Worm (Caenorhabditis elegans) whole organism, early embryonic: ENCODE data around the gene K02E10.4.

Source experiments
- B0310.2 ChIP-seq: sonication (generic microtip); optimal IDR thresholded peaks from 2 replicates; lab custom pipeline; 2016; ENCODE audit warnings: mild to moderate bottlenecking, missing genetic modification characterization, missing compliant biosample characterization
- F13C5.2 ChIP-seq: sonication (generic microtip); optimal IDR thresholded peaks from 2 replicates; lab custom pipeline; 2017; ENCODE audit warnings: mild to moderate bottlenecking, missing genetic modification characterization, inconsistent platforms, missing compliant biosample characterization
- aly-1 ChIP-seq: sonication (generic microtip); optimal IDR thresholded peaks from 2 replicates; lab custom pipeline; 2016; ENCODE audit warnings: missing genetic modification characterization, missing compliant biosample characterization
- ama-1 ChIP-seq: fragments of 150-350 bp; optimal IDR thresholded peaks from 2 replicates; lab custom pipeline; 2014
- ceh-13 ChIP-seq: fragments of 200-800 bp; sonication (Bioruptor generic); optimal IDR thresholded peaks from 2 replicates; lab custom pipeline; 2018; ENCODE audit warnings: mild to moderate bottlenecking, missing genetic modification characterization, missing compliant biosample characterization
- ceh-36 ChIP-seq: sonication (generic microtip); optimal IDR thresholded peaks from 2 replicates; lab custom pipeline; 2016; ENCODE audit warnings: missing genetic modification characterization, inconsistent platforms, missing compliant biosample characterization
- ets-7 ChIP-seq: sonication (generic microtip); optimal IDR thresholded peaks from 2 replicates; lab custom pipeline; 2016; ENCODE audit warnings: missing genotype, missing genetic modification characterization, missing compliant biosample characterization
- flt-1 ChIP-seq: fragments of 200-800 bp; sonication (Bioruptor generic); IDR thresholded peaks from 2 replicates; pipeline ENCODE4 v1.3.6; 2022; ENCODE audit warnings: missing genetic modification characterization, missing compliant biosample characterization
- hmbx-1 ChIP-seq: sonication (generic microtip); optimal IDR thresholded peaks from 2 replicates; lab custom pipeline; 2016; ENCODE audit warnings: mild to moderate bottlenecking, missing genetic modification characterization, missing compliant biosample characterization
- hmg-4 ChIP-seq: fragments of 200-800 bp; sonication (Bioruptor generic); optimal IDR thresholded peaks from 2 replicates; lab custom pipeline; 2018; ENCODE audit warnings: mild to moderate bottlenecking, missing genetic modification characterization, missing compliant biosample characterization
- hnd-1 ChIP-seq: sonication (generic microtip); optimal IDR thresholded peaks from 2 replicates; lab custom pipeline; 2016; ENCODE audit warnings: missing genetic modification characterization, missing compliant biosample characterization
- pes-1 ChIP-seq: fragments of 200-800 bp; sonication (Bioruptor generic); IDR thresholded peaks from 2 replicates; pipeline ENCODE4 v1.3.6; 2022; ENCODE audit warnings: missing genetic modification reagents, missing genetic modification characterization, missing compliant biosample characterization
- scrt-1 ChIP-seq: fragments of 200-800 bp; sonication (Bioruptor generic); IDR thresholded peaks from 2 replicates; pipeline ENCODE4 v1.3.6; 2022; ENCODE audit warnings: missing genetic modification characterization, missing compliant biosample characterization
- sea-1 ChIP-seq: fragments of 200-800 bp; sonication (Bioruptor generic); conservative IDR thresholded peaks from 2 replicates; pipeline ENCODE4 v1.3.6; 2022; ENCODE audit warnings: missing genetic modification characterization, missing compliant biosample characterization
- tbx-11 ChIP-seq: fragments of 200-800 bp; sonication (Bioruptor generic); IDR thresholded peaks from 2 replicates; pipeline ENCODE4 v1.3.6; 2022; ENCODE audit warnings: missing genetic modification characterization, missing compliant biosample characterization
- tbx-37 ChIP-seq: fragments of 200-800 bp; sonication (Bioruptor generic); conservative IDR thresholded peaks from 2 replicates; pipeline ENCODE4 v1.3.6; 2022; ENCODE audit warnings: missing genetic modification reagents, missing genetic modification characterization, missing compliant biosample characterization
- tra-4 ChIP-seq: sonication (generic microtip); optimal IDR thresholded peaks from 2 replicates; lab custom pipeline; 2017; ENCODE audit warnings: missing genetic modification characterization, missing compliant biosample characterization

K02E10.4 gene

DNA sequence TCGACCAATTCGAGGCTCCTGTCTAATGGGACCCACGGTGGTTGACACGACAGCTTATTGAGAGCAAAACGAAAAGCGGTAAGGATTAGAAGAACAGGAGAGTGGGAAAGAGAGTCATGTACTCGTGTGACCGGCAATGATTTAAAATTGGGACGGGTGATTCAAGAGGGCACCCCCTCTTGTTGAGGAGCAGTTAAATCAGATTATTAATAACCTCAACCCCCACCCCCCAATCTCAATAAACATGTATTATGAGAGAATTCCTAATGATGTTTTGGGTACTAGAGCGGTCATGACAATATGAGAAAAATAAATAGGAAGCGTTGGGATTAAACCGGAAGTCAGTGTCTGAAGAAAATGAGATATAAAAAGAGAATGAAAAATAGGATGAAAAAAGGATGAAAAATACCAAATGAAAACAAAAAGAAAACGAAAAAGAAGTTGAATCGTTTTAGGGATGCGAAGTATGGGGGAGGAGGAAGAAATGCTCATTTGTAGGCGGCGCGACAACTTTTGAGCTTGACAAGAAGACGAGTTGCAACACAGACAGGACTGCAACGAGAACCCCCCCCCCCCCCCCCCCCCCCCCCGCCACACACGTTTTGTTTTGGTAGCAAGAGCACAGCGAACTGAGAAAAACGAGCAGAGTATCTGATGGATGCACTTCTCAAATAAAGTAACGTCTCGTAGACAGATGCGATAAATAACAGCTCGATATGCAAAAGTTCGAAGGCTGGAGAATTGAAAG, 34.1 kb downstream of the K02E10.4 start:
- TF ChIP-seq hnd-1 (tag; lab: Kevin White, UChicago) (no peak), tbx-37 (GFP tag; lab: Robert Waterston, UW) (no peak), scrt-1 (no peak), ama-1 (lab: Kevin White, UChicago) (no peak), hmbx-1 (tag; lab: Kevin White, UChicago) (no peak)

- TF ChIP-seq B0310.2 (tag; lab: Kevin White, UChicago) (no peak), hmg-4 (peak; percentile 32)
Observed at ce11 chrX:2520461-2520860, 37.4 kb downstream of the K02E10.4 start.

DNA sequence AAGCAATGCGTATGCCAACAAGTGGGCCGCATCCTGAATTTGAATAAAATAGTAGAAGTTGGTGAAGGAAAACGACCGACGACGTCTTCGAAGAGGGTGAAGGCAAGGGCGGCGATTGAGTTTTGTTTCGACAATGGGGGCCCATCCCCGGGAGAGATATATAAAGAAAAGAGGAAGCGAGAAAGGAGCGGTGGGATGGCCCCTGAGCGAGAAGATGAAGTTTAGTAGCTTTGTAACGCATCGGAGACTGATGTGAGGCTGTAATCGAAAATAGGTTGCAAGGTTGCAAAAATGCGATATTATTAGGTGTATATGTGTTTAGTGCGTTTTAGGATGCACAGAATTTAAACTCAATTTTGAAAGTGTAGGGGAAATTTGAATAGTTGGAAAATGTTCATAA, 39.6 kb downstream of the K02E10.4 start:
- no peak for TF ChIP-seq ceh-13 (GFP tag; lab: Kevin White, UChicago)
- TF ChIP-seq B0310.2 (tag; lab: Kevin White, UChicago): no peak
- no peak for TF ChIP-seq tra-4 (tag; lab: Kevin White, UChicago)
- no peak for TF ChIP-seq hmg-4
- TF ChIP-seq pes-1 (GFP tag; lab: Robert Waterston, UW): no peak
- TF ChIP-seq ets-7 (tag; lab: Kevin White, UChicago): no peak
- TF ChIP-seq flt-1 (GFP tag; lab: Robert Waterston, UW): no peak
- no peak for TF ChIP-seq ama-1 (lab: Kevin White, UChicago)
- no peak for TF ChIP-seq F13C5.2
- no peak for TF ChIP-seq ceh-36 (tag; lab: Kevin White, UChicago)
- TF ChIP-seq hmbx-1 (tag; lab: Kevin White, UChicago): no peak
- no peak for TF ChIP-seq tbx-11 (GFP tag; lab: Robert Waterston, UW)

ce11 chrX:2526078-2526477, 43.0 kb downstream of the K02E10.4 start:
- no peak for TF ChIP-seq scrt-1
- TF ChIP-seq flt-1 (GFP tag; lab: Robert Waterston, UW): no peak
- TF ChIP-seq tra-4 (tag; lab: Kevin White, UChicago): no peak
- no peak for TF ChIP-seq pes-1 (GFP tag; lab: Robert Waterston, UW)
- TF ChIP-seq ceh-36 (tag; lab: Kevin White, UChicago): no peak
- no peak for TF ChIP-seq B0310.2 (tag; lab: Kevin White, UChicago)
- TF ChIP-seq hmbx-1 (tag; lab: Kevin White, UChicago): no peak
- TF ChIP-seq ets-7 (tag; lab: Kevin White, UChicago): no peak
- TF ChIP-seq ama-1 (lab: Kevin White, UChicago): no peak
- TF ChIP-seq hmg-4: no peak
- no peak for TF ChIP-seq hnd-1 (tag; lab: Kevin White, UChicago)
- TF ChIP-seq sea-1 (GFP tag; lab: Robert Waterston, UW): no peak
- TF ChIP-seq F13C5.2: no peak
- no peak for TF ChIP-seq tbx-37 (GFP tag; lab: Robert Waterston, UW)
- no peak for TF ChIP-seq ceh-13 (GFP tag; lab: Kevin White, UChicago)
- TF ChIP-seq aly-1 (tag; lab: Kevin White, UChicago): no peak

ce11 chrX:2527194-2527593, 44.1 kb downstream of the K02E10.4 start:
- TF ChIP-seq ama-1 (lab: Kevin White, UChicago): no peak
- TF ChIP-seq ets-7 (tag; lab: Kevin White, UChicago): no peak
- TF ChIP-seq tbx-37 (GFP tag; lab: Robert Waterston, UW): no peak
- TF ChIP-seq ceh-36 (tag; lab: Kevin White, UChicago): no peak
- TF ChIP-seq ceh-13 (GFP tag; lab: Kevin White, UChicago): no peak
- no peak for TF ChIP-seq scrt-1
- TF ChIP-seq sea-1 (GFP tag; lab: Robert Waterston, UW): no peak
- TF ChIP-seq aly-1 (tag; lab: Kevin White, UChicago): no peak
- TF ChIP-seq F13C5.2: no peak
- TF ChIP-seq hmbx-1 (tag; lab: Kevin White, UChicago): no peak

ce11 chrX:2527877-2528276, 44.8 kb downstream of the K02E10.4 start:
- TF ChIP-seq hmbx-1 (tag; lab: Kevin White, UChicago) (no peak), pes-1 (GFP tag; lab: Robert Waterston, UW) (peak; percentile 59), flt-1 (GFP tag; lab: Robert Waterston, UW) (0 out of 2 replicates have a peak, but pooled peaks have one; percentile 29)

- no peak for TF ChIP-seq tbx-37 (GFP tag; lab: Robert Waterston, UW)
- no peak for TF ChIP-seq hmg-4
- no peak for TF ChIP-seq pes-1 (GFP tag; lab: Robert Waterston, UW)
- no peak for TF ChIP-seq scrt-1
- TF ChIP-seq aly-1 (tag; lab: Kevin White, UChicago): no peak
- TF ChIP-seq tbx-11 (GFP tag; lab: Robert Waterston, UW): no peak
- TF ChIP-seq tra-4 (tag; lab: Kevin White, UChicago): no peak
- no peak for TF ChIP-seq ets-7 (tag; lab: Kevin White, UChicago)
- TF ChIP-seq hnd-1 (tag; lab: Kevin White, UChicago): no peak
- no peak for TF ChIP-seq hmbx-1 (tag; lab: Kevin White, UChicago)
- no peak for TF ChIP-seq flt-1 (GFP tag; lab: Robert Waterston, UW)
- TF ChIP-seq ceh-13 (GFP tag; lab: Kevin White, UChicago): no peak
- no peak for TF ChIP-seq sea-1 (GFP tag; lab: Robert Waterston, UW)
- no peak for TF ChIP-seq ceh-36 (tag; lab: Kevin White, UChicago)
- no peak for TF ChIP-seq ama-1 (lab: Kevin White, UChicago)
Observed at ce11 chrX:2531276-2531675, 48.2 kb downstream of the K02E10.4 start.

ce11 chrX:2532357-2532756, 49.3 kb downstream of the K02E10.4 start, which contains the start of gene tbc-12:
Gene tbc-12, minus strand, starts transcription at chrX:2532457.
- TF ChIP-seq ets-7 (tag; lab: Kevin White, UChicago): no peak
- no peak for TF ChIP-seq aly-1 (tag; lab: Kevin White, UChicago)
- no peak for TF ChIP-seq hnd-1 (tag; lab: Kevin White, UChicago)
- no peak for TF ChIP-seq tbx-11 (GFP tag; lab: Robert Waterston, UW)
- no peak for TF ChIP-seq hmbx-1 (tag; lab: Kevin White, UChicago)
